Worm (Caenorhabditis elegans) whole organism, young adult: ENCODE results near the gene F01G4.4.
A peak's percentile ranks its signal among the peaks of the same experiment; 100 is the strongest.

Experiments used
- C06A6.2 ChIP-seq: fragments of 200-800 bp; sonication (Bioruptor generic); conservative IDR thresholded peaks from 2 replicates; pipeline ENCODE4 v1.3.6; 2022; ENCODE audit warnings: missing genetic modification characterization, missing compliant biosample characterization
- C17E4.6 ChIP-seq: fragments of 200-800 bp; sonication (Bioruptor generic); IDR thresholded peaks from 2 replicates; pipeline ENCODE4 v1.3.6; 2022; ENCODE audit warnings: missing genetic modification reagents, missing genetic modification characterization, missing compliant biosample characterization
- F22D6.2 ChIP-seq: sonication (generic microtip); optimal IDR thresholded peaks from 2 replicates; lab custom pipeline; 2016; ENCODE audit warnings: mild to moderate bottlenecking, missing genetic modification characterization, missing compliant biosample characterization
- F33H1.4 ChIP-seq: fragments of 200-800 bp; sonication (Bioruptor generic); IDR thresholded peaks from 2 replicates; pipeline ENCODE4 v1.3.6; 2022; ENCODE audit warnings: missing genetic modification reagents, missing genetic modification characterization, missing compliant biosample characterization
- F39B2.1 ChIP-seq: fragments of 200-800 bp; sonication (Bioruptor generic); IDR thresholded peaks from 2 replicates; pipeline ENCODE4 v1.3.6; 2022; ENCODE audit warnings: missing genetic modification reagents, missing genetic modification characterization, missing compliant biosample characterization
- F55B11.4 ChIP-seq: sonication (generic microtip); optimal IDR thresholded peaks from 2 replicates; lab custom pipeline; 2016; ENCODE audit warnings: missing compliant biosample characterization, missing genetic modification characterization, borderline replicate concordance; ENCODE audit not compliant: insufficient read depth
- F57C9.4 ChIP-seq: sonication (generic microtip); optimal IDR thresholded peaks from 2 replicates; lab custom pipeline; 2017; ENCODE audit warnings: mild to moderate bottlenecking, missing genetic modification characterization, missing compliant biosample characterization
- Y67H2A.10 ChIP-seq: fragments of 200-800 bp; sonication (Bioruptor generic); conservative IDR thresholded peaks from 2 replicates; pipeline ENCODE4 v1.3.6; 2022; ENCODE audit warnings: missing genetic modification reagents, missing genetic modification characterization, missing compliant biosample characterization
- ZK185.1 ChIP-seq: sonication (generic microtip); optimal IDR thresholded peaks from 2 replicates; lab custom pipeline; 2016; ENCODE audit warnings: mild to moderate bottlenecking, missing genetic modification characterization, missing compliant biosample characterization; ENCODE audit not compliant: poor library complexity, severe bottlenecking
- ama-1 ChIP-seq, 3 experiments: fragments of 150-350 bp in 1 of 3; sonication (generic microtip) in 2 of 3; optimal IDR thresholded peaks; 2 replicates each; lab custom pipeline; 2014 to 2018; ENCODE audit warnings: missing biosample characterization in 2 of 3, missing genetic modification characterization in 2 of 3, missing genetic modification reagents in 2 of 3
- aptf-2 ChIP-seq: fragments of 200-800 bp; sonication (Bioruptor generic); conservative IDR thresholded peaks from 2 replicates; pipeline ENCODE4 v1.3.6; 2022; ENCODE audit warnings: missing genetic modification reagents, missing genetic modification characterization, missing compliant biosample characterization
- aptf-3 ChIP-seq: fragments of 200-800 bp; sonication (Bioruptor generic); IDR thresholded peaks from 2 replicates; pipeline ENCODE4 v1.3.6; 2022; ENCODE audit warnings: missing genetic modification characterization, missing compliant biosample characterization
- atf-7 ChIP-seq: sonication (generic microtip); optimal IDR thresholded peaks from 2 replicates; lab custom pipeline; 2017; ENCODE audit warnings: mild to moderate bottlenecking, missing genetic modification characterization, missing compliant biosample characterization
- athp-1 ChIP-seq: sonication (generic microtip); optimal IDR thresholded peaks from 2 replicates; lab custom pipeline; 2017; ENCODE audit warnings: mild to moderate bottlenecking, missing genetic modification characterization, missing compliant biosample characterization
- bed-1 ChIP-seq: fragments of 200-800 bp; sonication (Bioruptor generic); IDR thresholded peaks from 2 replicates; pipeline ENCODE4 v1.3.6; 2022; ENCODE audit warnings: missing genetic modification reagents, missing genetic modification characterization, missing compliant biosample characterization
- cebp-2 ChIP-seq: fragments of 200-800 bp; sonication (Bioruptor generic); IDR thresholded peaks from 2 replicates; pipeline ENCODE4 v1.3.6; 2022; ENCODE audit warnings: missing genetic modification characterization, missing compliant biosample characterization
- ceh-40 ChIP-seq: fragments of 200-800 bp; sonication (Bioruptor generic); IDR thresholded peaks from 2 replicates; pipeline ENCODE4 v1.3.6; 2022; ENCODE audit warnings: missing genetic modification characterization, missing compliant biosample characterization
- ceh-58 ChIP-seq: fragments of 200-800 bp; sonication (Bioruptor generic); IDR thresholded peaks from 2 replicates; pipeline ENCODE4 v1.3.6; 2022; ENCODE audit warnings: missing genetic modification characterization, missing compliant biosample characterization
- ceh-79 ChIP-seq: sonication (generic microtip); optimal IDR thresholded peaks from 2 replicates; lab custom pipeline; 2017; ENCODE audit warnings: mild to moderate bottlenecking, missing genetic modification characterization, missing compliant biosample characterization
- dox-1 ChIP-seq: fragments of 200-800 bp; sonication (Bioruptor generic); IDR thresholded peaks from 2 replicates; pipeline ENCODE4 v1.3.6; 2022; ENCODE audit warnings: missing genetic modification reagents, missing genetic modification characterization, missing compliant biosample characterization
- dpff-1 ChIP-seq: sonication (generic microtip); optimal IDR thresholded peaks from 2 replicates; lab custom pipeline; 2017; ENCODE audit warnings: mild to moderate bottlenecking, missing genetic modification characterization, missing compliant biosample characterization
- egl-18 ChIP-seq: fragments of 200-800 bp; sonication (Bioruptor generic); IDR thresholded peaks from 2 replicates; pipeline ENCODE4 v1.3.6; 2022; ENCODE audit warnings: missing genetic modification reagents, missing genetic modification characterization, missing compliant biosample characterization
- egrh-3 ChIP-seq: fragments of 200-800 bp; sonication (Bioruptor generic); IDR thresholded peaks from 2 replicates; pipeline ENCODE4 v1.3.6; 2022; ENCODE audit warnings: missing genetic modification reagents, missing genetic modification characterization, missing compliant biosample characterization
- ekl-4 ChIP-seq: fragments of 200-800 bp; sonication (Bioruptor generic); IDR thresholded peaks from 2 replicates; pipeline ENCODE4 v1.3.6; 2022; ENCODE audit warnings: missing genetic modification reagents, missing genetic modification characterization, missing compliant biosample characterization
- hmg-20 ChIP-seq: fragments of 200-800 bp; sonication (Bioruptor generic); IDR thresholded peaks from 2 replicates; pipeline ENCODE4 v1.3.6; 2022; ENCODE audit warnings: missing genetic modification reagents, missing genetic modification characterization, missing compliant biosample characterization
- hsf-1 ChIP-seq: fragments of 200-800 bp; sonication (Bioruptor generic); IDR thresholded peaks from 2 replicates; pipeline ENCODE4 v1.3.6; 2022; ENCODE audit warnings: missing genetic modification reagents, missing genetic modification characterization, missing compliant biosample characterization
- let-526 ChIP-seq: fragments of 200-800 bp; sonication (Bioruptor generic); IDR thresholded peaks from 2 replicates; pipeline ENCODE4 v1.3.6; 2022; ENCODE audit warnings: missing genetic modification reagents, missing genetic modification characterization, missing compliant biosample characterization
- let-607 ChIP-seq, 2 experiments: fragments of 200-800 bp in 1 of 2; sonication (Bioruptor generic) in 1 of 2; sonication (generic microtip) in 1 of 2; optimal IDR thresholded peaks; 2 replicates each; lab custom pipeline; 2016 to 2018; ENCODE audit warnings: mild to moderate bottlenecking in 2 of 2, missing compliant biosample characterization in 2 of 2, missing genetic modification characterization in 2 of 2, moderate library complexity in 2 of 2, missing genotype in 1 of 2
- lin-40 ChIP-seq: sonication (generic microtip); optimal IDR thresholded peaks from 2 replicates; lab custom pipeline; 2016; ENCODE audit warnings: missing genetic modification characterization, mild to moderate bottlenecking, missing compliant biosample characterization, missing genotype, missing genetic modification reagents
- lsy-27 ChIP-seq: sonication (generic microtip); optimal IDR thresholded peaks from 2 replicates; lab custom pipeline; 2017; ENCODE audit warnings: missing genetic modification characterization, mild to moderate bottlenecking, missing compliant biosample characterization, antibody characterized with exemption, missing genotype, borderline replicate concordance; ENCODE audit not compliant: insufficient read depth
- mxl-1 ChIP-seq: sonication (generic microtip); optimal IDR thresholded peaks from 2 replicates; lab custom pipeline; 2016; ENCODE audit warnings: missing genetic modification characterization, missing compliant biosample characterization
- nfya-1 ChIP-seq: sonication (generic microtip); optimal IDR thresholded peaks from 2 replicates; lab custom pipeline; 2017; ENCODE audit warnings: antibody characterized with exemption, missing compliant biosample characterization, missing genetic modification characterization, borderline replicate concordance; ENCODE audit not compliant: insufficient read depth
- pha-4 ChIP-seq: fragments of 150-350 bp; sonication (generic microtip); optimal IDR thresholded peaks from 2 replicates; lab custom pipeline; 2014; ENCODE audit warnings: missing biosample characterization, missing genetic modification reagents, missing genetic modification characterization
- rcor-1 ChIP-seq: fragments of 200-800 bp; sonication (Bioruptor generic); IDR thresholded peaks from 2 replicates; pipeline ENCODE4 v1.3.6; 2022; ENCODE audit warnings: missing genetic modification reagents, missing genetic modification characterization, missing compliant biosample characterization
- rec-8 ChIP-seq, 2 experiments: sonication (generic microtip); optimal IDR thresholded peaks; 2 replicates each; lab custom pipeline; 2016; ENCODE audit warnings: mild to moderate bottlenecking in 2 of 2, missing genetic modification characterization in 2 of 2, missing genetic modification reagents in 2 of 2, missing genotype in 2 of 2, missing biosample characterization in 1 of 2, missing compliant biosample characterization in 1 of 2, moderate library complexity in 1 of 2
- sdz-38 ChIP-seq: sonication (generic microtip); optimal IDR thresholded peaks from 2 replicates; lab custom pipeline; 2016; ENCODE audit warnings: missing genotype, missing genetic modification characterization, missing compliant biosample characterization
- snpc-1.3 ChIP-seq: sonication (generic microtip); optimal IDR thresholded peaks from 2 replicates; lab custom pipeline; 2017; ENCODE audit warnings: missing genetic modification characterization, mild to moderate bottlenecking, missing compliant biosample characterization, antibody characterized with exemption, moderate library complexity, missing genotype, missing genetic modification reagents; ENCODE audit not compliant: insufficient read depth
- snpc-3.4 ChIP-seq: sonication (generic microtip); optimal IDR thresholded peaks from 2 replicates; lab custom pipeline; 2017; ENCODE audit warnings: missing genetic modification characterization, mild to moderate bottlenecking, missing compliant biosample characterization, antibody characterized with exemption, moderate library complexity, missing genotype, missing genetic modification reagents
- snpc-4 ChIP-seq, 5 experiments: fragments of 150-350 bp in 1 of 5; sonication (generic microtip) in 4 of 5; optimal IDR thresholded peaks; 2 replicates each; lab custom pipeline; 2014 to 2018; ENCODE audit warnings: missing genetic modification characterization in 5 of 5, missing biosample characterization in 3 of 5, antibody characterized with exemption in 2 of 5, mild to moderate bottlenecking in 2 of 5, missing compliant biosample characterization in 2 of 5, missing genotype in 2 of 5, moderate library complexity in 2 of 5, missing genetic modification reagents in 1 of 5
- somi-1 ChIP-seq: fragments of 200-800 bp; sonication (Bioruptor generic); optimal IDR thresholded peaks from 2 replicates; lab custom pipeline; 2018; ENCODE audit warnings: mild to moderate bottlenecking, missing genetic modification characterization, missing compliant biosample characterization
- sptf-2 ChIP-seq: fragments of 200-800 bp; sonication (Bioruptor generic); optimal IDR thresholded peaks from 2 replicates; lab custom pipeline; 2018; ENCODE audit warnings: mild to moderate bottlenecking, missing genetic modification characterization, missing compliant biosample characterization
- tlf-1 ChIP-seq: fragments of 200-800 bp; sonication (Bioruptor generic); optimal IDR thresholded peaks from 2 replicates; lab custom pipeline; 2018; ENCODE audit warnings: mild to moderate bottlenecking, missing genetic modification characterization, missing compliant biosample characterization
- unc-62 ChIP-seq: fragments of 150-350 bp; optimal IDR thresholded peaks from 2 replicates; lab custom pipeline; 2014; ENCODE audit warnings: missing biosample characterization, missing genetic modification reagents, missing genetic modification characterization
- xnd-1 ChIP-seq: sonication (generic microtip); optimal IDR thresholded peaks from 2 replicates; lab custom pipeline; 2016; ENCODE audit warnings: missing genotype, missing genetic modification reagents, missing genetic modification characterization, missing compliant biosample characterization
- zfh-2 ChIP-seq: fragments of 200-800 bp; sonication (Bioruptor generic); conservative IDR thresholded peaks from 2 replicates; pipeline ENCODE4 v1.3.6; 2022; ENCODE audit warnings: missing genetic modification reagents, missing genetic modification characterization, missing compliant biosample characterization
- zim-3 ChIP-seq: sonication (generic microtip); optimal IDR thresholded peaks from 2 replicates; lab custom pipeline; 2017; ENCODE audit warnings: mild to moderate bottlenecking, missing genetic modification characterization, moderate library complexity, missing compliant biosample characterization

F01G4.4 gene

DNA sequence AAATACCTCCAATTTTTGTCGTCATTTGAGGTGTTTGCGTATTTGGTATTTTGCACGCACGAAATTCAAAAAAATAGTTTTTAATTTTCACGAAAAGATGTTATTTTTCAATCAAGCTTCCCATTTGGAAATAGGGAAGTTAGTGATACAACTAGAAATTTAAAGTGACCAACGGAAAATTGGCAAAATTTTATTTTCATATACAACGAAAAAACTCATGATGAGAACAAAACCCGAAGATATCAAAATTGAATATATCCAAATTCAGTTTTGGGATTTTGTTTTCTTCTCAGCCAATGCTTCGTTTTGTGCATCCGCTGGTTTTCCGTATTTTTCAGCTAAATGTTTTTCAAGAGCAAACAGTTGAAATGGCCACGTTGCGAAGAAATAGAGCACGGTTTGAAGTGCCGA lies 2.8 kb downstream of the F01G4.4 start (continued):
- no peak for TF ChIP-seq aptf-3 (GFP tag; lab: Robert Waterston, UW)
- TF ChIP-seq ceh-58: no peak
- no peak for TF ChIP-seq aptf-2 (GFP tag; lab: Robert Waterston, UW)
- no peak for TF ChIP-seq sdz-38 (tag; lab: Kevin White, UChicago)
- no peak for TF ChIP-seq F55B11.4 (tag; lab: Kevin White, UChicago)
- TF ChIP-seq hmg-20 (GFP tag; lab: Robert Waterston, UW): no peak
- TF ChIP-seq sptf-2 (GFP tag; lab: Kevin White, UChicago): no peak
- TF ChIP-seq athp-1 (tag; lab: Kevin White, UChicago): peak; percentile 61
- no peak for TF ChIP-seq egl-18 (GFP tag; lab: Robert Waterston, UW)
- peak; percentile 53 for TF ChIP-seq snpc-3.4 (tag; lab: Kevin White, UChicago)
- TF ChIP-seq egrh-3 (GFP tag; lab: Robert Waterston, UW): no peak
- TF ChIP-seq dpff-1 (tag; lab: Kevin White, UChicago): peak; percentile 91
- TF ChIP-seq ekl-4: peak; percentile 72
- no peak for TF ChIP-seq rcor-1 (GFP tag; lab: Robert Waterston, UW)
- TF ChIP-seq snpc-1.3: peak; percentile 26
- peak; percentile 57 for TF ChIP-seq ceh-79
- TF ChIP-seq C06A6.2 (GFP tag; lab: Robert Waterston, UW): no peak
- peak; percentile 74 for TF ChIP-seq hsf-1 (GFP tag; lab: Robert Waterston, UW)
- TF ChIP-seq snpc-4 (GFP tag; optimal IDR thresholded peaks at IDR 0.05; lab: Kevin White, UChicago): peak; percentile 54
- TF ChIP-seq snpc-4 (tag; optimal IDR thresholded peaks at IDR 0.05; lab: Kevin White, UChicago): peak in 2 of 4 experiments; percentile 37 to 45
- TF ChIP-seq xnd-1 (tag; lab: Kevin White, UChicago): peak; percentile 53
- no peak for TF ChIP-seq F39B2.1 (GFP tag; lab: Robert Waterston, UW)
- TF ChIP-seq rec-8 (tag; optimal IDR thresholded peaks at IDR 0.05; lab: Kevin White, UChicago): peak in 1 of 2 experiments; percentile 53
- no peak for TF ChIP-seq let-607 (tag; optimal IDR thresholded peaks at IDR 0.05; lab: Kevin White, UChicago)
- TF ChIP-seq unc-62 (GFP tag; lab: Kevin White, UChicago): no peak
- no peak for TF ChIP-seq pha-4 (tag; lab: Kevin White, UChicago)
- TF ChIP-seq atf-7 (tag; lab: Kevin White, UChicago): peak; percentile 46
- TF ChIP-seq F57C9.4 (tag; lab: Kevin White, UChicago): peak; percentile 76
- no peak for TF ChIP-seq let-526 (GFP tag; lab: Robert Waterston, UW)
- no peak for TF ChIP-seq lin-40
- TF ChIP-seq ceh-40: 0 out of 2 replicates have a peak, but pooled peaks have one; percentile 14
- TF ChIP-seq ZK185.1 (tag; lab: Kevin White, UChicago): no peak
- TF ChIP-seq Y67H2A.10 (GFP tag; lab: Robert Waterston, UW): no peak
- no peak for TF ChIP-seq ama-1 (optimal IDR thresholded peaks at IDR 0.05; lab: Kevin White, UChicago)
- peak in 1 of 2 experiments; percentile 63 for TF ChIP-seq ama-1 (GFP tag; optimal IDR thresholded peaks at IDR 0.05; lab: Kevin White, UChicago)
- peak; percentile 75 for TF ChIP-seq zim-3 (tag; lab: Kevin White, UChicago)
- TF ChIP-seq F33H1.4 (GFP tag; lab: Robert Waterston, UW): peak; percentile 32
- peak; percentile 72 for TF ChIP-seq mxl-1 (tag; lab: Kevin White, UChicago)
- no peak for TF ChIP-seq bed-1 (GFP tag; lab: Robert Waterston, UW)
- TF ChIP-seq C17E4.6 (GFP tag; lab: Robert Waterston, UW): no peak
- peak; percentile 76 for TF ChIP-seq tlf-1 (GFP tag; lab: Kevin White, UChicago)
- no peak for TF ChIP-seq zfh-2 (GFP tag; lab: Robert Waterston, UW)
- no peak for TF ChIP-seq dox-1 (GFP tag; lab: Robert Waterston, UW)
- TF ChIP-seq nfya-1 (tag; lab: Kevin White, UChicago): no peak
- TF ChIP-seq somi-1: no peak
- no peak for TF ChIP-seq F22D6.2 (tag; lab: Kevin White, UChicago)
- TF ChIP-seq lsy-27: no peak
- no peak; the same call in 1 of the 2 replicates for TF ChIP-seq cebp-2 (GFP tag; lab: Robert Waterston, UW)
